Fruit fly (Drosophila melanogaster) whole organism, embryonic: ENCODE data around the gene CG15643.

Experiments used
- CG11456 ChIP-seq: fragments of 200-800 bp; sonication (Bioruptor generic); IDR thresholded peaks from 3 replicates; pipeline ENCODE4 v1.3.6; 2022; ENCODE audit warnings: missing biosample characterization, missing genetic modification characterization
- CG12104 ChIP-seq: fragments of 200-800 bp; sonication (Bioruptor generic); optimal IDR thresholded peaks from 3 replicates; lab custom pipeline; 2016; ENCODE audit warnings: missing biosample characterization, missing genetic modification characterization
- CG14860 ChIP-seq: fragments of 200-800 bp; sonication (Bioruptor generic); IDR thresholded peaks from 3 replicates; pipeline ENCODE4 v1.3.6; 2022; ENCODE audit warnings: missing biosample characterization, missing genetic modification characterization; ENCODE audit not compliant: partially characterized antibody
- CG15601 ChIP-seq: fragments of 200-800 bp; sonication (Bioruptor generic); optimal IDR thresholded peaks from 3 replicates; lab custom pipeline; 2019; ENCODE audit warnings: missing biosample characterization, mild to moderate bottlenecking, missing genetic modification characterization, moderate library complexity
- CG16813 ChIP-seq: fragments of 200-800 bp; sonication (Bioruptor generic); IDR thresholded peaks from 3 replicates; pipeline ENCODE4 v1.3.6; 2022; ENCODE audit warnings: missing biosample characterization, missing genetic modification characterization; ENCODE audit not compliant: partially characterized antibody
- CG17359 ChIP-seq: fragments of 200-800 bp; sonication (Bioruptor generic); optimal IDR thresholded peaks from 3 replicates; lab custom pipeline; 2018; ENCODE audit warnings: missing biosample characterization, mild to moderate bottlenecking, missing genetic modification characterization, moderate library complexity
- CG18476 ChIP-seq: fragments of 200-800 bp; sonication (Bioruptor generic); optimal IDR thresholded peaks from 2 replicates; lab custom pipeline; 2016; ENCODE audit warnings: missing biosample characterization, mild to moderate bottlenecking, missing genetic modification characterization
- CG2116 ChIP-seq: fragments of 200-800 bp; sonication (Bioruptor generic); optimal IDR thresholded peaks from 3 replicates; lab custom pipeline; 2018; ENCODE audit warnings: missing biosample characterization, mild to moderate bottlenecking, missing genetic modification characterization
- CG2120 ChIP-seq: fragments of 200-800 bp; sonication (Bioruptor generic); optimal IDR thresholded peaks from 3 replicates; lab custom pipeline; 2016; ENCODE audit warnings: missing biosample characterization, missing genetic modification characterization
- CG2202 ChIP-seq: fragments of 200-800 bp; sonication (Bioruptor generic); optimal IDR thresholded peaks from 2 replicates; lab custom pipeline; 2018; ENCODE audit warnings: missing biosample characterization, mild to moderate bottlenecking, missing genetic modification characterization
- CG30020 ChIP-seq: fragments of 200-800 bp; optimal IDR thresholded peaks from 2 replicates; lab custom pipeline; 2019; ENCODE audit warnings: missing biosample characterization, mild to moderate bottlenecking, missing genetic modification characterization, moderate library complexity
- CG34376 ChIP-seq: fragments of 200-800 bp; sonication (Bioruptor generic); optimal IDR thresholded peaks from 2 replicates; lab custom pipeline; 2018; ENCODE audit warnings: missing biosample characterization, mild to moderate bottlenecking, missing genetic modification characterization
- CG3847 ChIP-seq: fragments of 200-800 bp; sonication (Bioruptor generic); IDR thresholded peaks from 2 replicates; pipeline ENCODE4 v1.3.6; 2022; ENCODE audit warnings: missing biosample characterization, missing genetic modification characterization
- CG4617 ChIP-seq: fragments of 200-800 bp; sonication (Bioruptor generic); optimal IDR thresholded peaks from 3 replicates; lab custom pipeline; 2016; ENCODE audit warnings: missing biosample characterization, missing genetic modification characterization, borderline replicate concordance
- CG4730 ChIP-seq: fragments of 200-800 bp; sonication (Bioruptor generic); IDR thresholded peaks from 2 replicates; pipeline ENCODE4 v1.3.6; 2022; ENCODE audit warnings: missing biosample characterization, missing genetic modification characterization
- CG6683 ChIP-seq: fragments of 200-800 bp; sonication (Bioruptor generic); optimal IDR thresholded peaks from 2 replicates; lab custom pipeline; 2017; ENCODE audit warnings: missing biosample characterization, mild to moderate bottlenecking, missing genetic modification characterization, missing genetic modification reagents
- CG7372 ChIP-seq: fragments of 200-800 bp; sonication (Bioruptor generic); IDR thresholded peaks from 2 replicates; pipeline ENCODE4 v1.3.6; 2022; ENCODE audit warnings: missing biosample characterization, missing genetic modification characterization
- CG8388 ChIP-seq: fragments of 200-800 bp; sonication (Bioruptor generic); optimal IDR thresholded peaks from 2 replicates; lab custom pipeline; 2019; ENCODE audit warnings: missing biosample characterization, mild to moderate bottlenecking, missing genetic modification characterization, moderate library complexity
- Dll ChIP-seq: fragments of 200-800 bp; sonication (Bioruptor generic); IDR thresholded peaks from 4 replicates; pipeline ENCODE4 v1.3.6; 2022; ENCODE audit warnings: missing biosample characterization, missing genetic modification characterization; ENCODE audit not compliant: partially characterized antibody
- Doc3 ChIP-seq: fragments of 200-800 bp; sonication (Bioruptor generic); IDR thresholded peaks from 3 replicates; pipeline ENCODE4 v1.3.6; 2022; ENCODE audit warnings: missing biosample characterization, missing genetic modification characterization; ENCODE audit not compliant: partially characterized antibody
- Dref ChIP-seq: fragments of 200-800 bp; sonication (Bioruptor generic); IDR thresholded peaks from 2 replicates; pipeline ENCODE4 v1.3.6; 2022; ENCODE audit warnings: missing biosample characterization, missing genetic modification characterization
- Drgx ChIP-seq: fragments of 200-800 bp; sonication (Bioruptor generic); IDR thresholded peaks from 2 replicates; pipeline ENCODE4 v1.3.6; 2022; ENCODE audit warnings: missing biosample characterization, missing genetic modification characterization
- E2f2 ChIP-seq: fragments of 200-800 bp; sonication (Bioruptor generic); IDR thresholded peaks from 2 replicates; pipeline ENCODE4 v1.3.6; 2022; ENCODE audit warnings: missing biosample characterization, missing genetic modification characterization
- ERR ChIP-seq: fragments of 200-800 bp; sonication (Bioruptor generic); optimal IDR thresholded peaks from 2 replicates; lab custom pipeline; 2016; ENCODE audit warnings: missing biosample characterization, missing genetic modification characterization
- Gsc ChIP-seq: fragments of 200-800 bp; sonication (Bioruptor generic); IDR thresholded peaks from 2 replicates; pipeline ENCODE4 v1.3.6; 2022; ENCODE audit warnings: missing biosample characterization, missing genetic modification characterization
- HLH4C ChIP-seq: fragments of 200-800 bp; sonication (Bioruptor generic); IDR thresholded peaks from 3 replicates; pipeline ENCODE4 v1.3.6; 2022; ENCODE audit warnings: missing biosample characterization, missing genetic modification characterization; ENCODE audit not compliant: partially characterized antibody
- Max ChIP-seq: fragments of 200-800 bp; sonication (Bioruptor generic); optimal IDR thresholded peaks from 2 replicates; lab custom pipeline; 2016; ENCODE audit warnings: missing biosample characterization, mild to moderate bottlenecking, missing genetic modification characterization
- NC2β ChIP-seq: fragments of 200-800 bp; sonication (Bioruptor generic); optimal IDR thresholded peaks from 2 replicates; lab custom pipeline; 2016; ENCODE audit warnings: missing biosample characterization, missing genetic modification characterization
- Opbp ChIP-seq: fragments of 200-800 bp; sonication (Bioruptor generic); IDR thresholded peaks from 3 replicates; pipeline ENCODE4 v1.3.6; 2022; ENCODE audit warnings: missing biosample characterization, missing genetic modification characterization; ENCODE audit not compliant: partially characterized antibody
- Poxn ChIP-seq: fragments of 200-800 bp; sonication (Bioruptor generic); IDR thresholded peaks from 2 replicates; pipeline ENCODE4 v1.3.6; 2022; ENCODE audit warnings: missing biosample characterization, missing genetic modification characterization
- Scr ChIP-seq: fragments of 200-800 bp; sonication (Bioruptor generic); IDR thresholded peaks from 2 replicates; pipeline ENCODE4 v1.3.6; 2022; ENCODE audit warnings: missing biosample characterization, missing genetic modification characterization; ENCODE audit not compliant: partially characterized antibody
- Side ChIP-seq: fragments of 200-800 bp; sonication (Bioruptor generic); optimal IDR thresholded peaks from 2 replicates; lab custom pipeline; 2016; ENCODE audit warnings: missing biosample characterization, missing genetic modification characterization
- Tbp ChIP-seq: fragments of >200 bp; optimal IDR thresholded peaks from 2 replicates; lab custom pipeline; 2018; ENCODE audit warnings: missing biosample characterization, missing genetic modification characterization
- YL-1 ChIP-seq: fragments of 200-800 bp; sonication (Bioruptor generic); optimal IDR thresholded peaks from 3 replicates; lab custom pipeline; 2017; ENCODE audit warnings: missing biosample characterization, mild to moderate bottlenecking, missing genetic modification characterization
- ac ChIP-seq: fragments of 200-800 bp; sonication (Bioruptor generic); optimal IDR thresholded peaks from 3 replicates; lab custom pipeline; 2017; ENCODE audit warnings: missing biosample characterization, mild to moderate bottlenecking, missing genetic modification characterization
- bigmax ChIP-seq: fragments of 200-800 bp; sonication (Bioruptor generic); optimal IDR thresholded peaks from 2 replicates; lab custom pipeline; 2018; ENCODE audit warnings: missing biosample characterization, mild to moderate bottlenecking, missing genetic modification characterization
- ci ChIP-seq: fragments of 200-800 bp; sonication (Bioruptor generic); IDR thresholded peaks from 3 replicates; pipeline ENCODE4 v1.3.6; 2022; ENCODE audit warnings: missing biosample characterization, missing genetic modification characterization
- dpn ChIP-seq, 2 experiments: fragments of 200-800 bp; sonication (Bioruptor generic); optimal IDR thresholded peaks; 3 replicates each; lab custom pipeline; 2016; ENCODE audit warnings: missing biosample characterization in 2 of 2, missing genetic modification characterization in 2 of 2
- ewg ChIP-seq: fragments of 200-800 bp; sonication (Bioruptor generic); optimal IDR thresholded peaks from 3 replicates; lab custom pipeline; 2017; ENCODE audit warnings: mild to moderate bottlenecking, missing biosample characterization, missing genetic modification reagents, missing genetic modification characterization
- hbn ChIP-seq: fragments of 200-800 bp; sonication (Bioruptor generic); IDR thresholded peaks from 2 replicates; pipeline ENCODE4 v1.3.6; 2022; ENCODE audit warnings: missing biosample characterization, missing genetic modification characterization; ENCODE audit not compliant: partially characterized antibody
- insv ChIP-seq, 2 experiments: fragments of 200-800 bp; sonication (Bioruptor generic); optimal IDR thresholded peaks; 3 replicates each; lab custom pipeline; 2016 to 2018; ENCODE audit warnings: missing biosample characterization in 2 of 2, missing genetic modification characterization in 2 of 2
- inv ChIP-seq: fragments of 200-800 bp; sonication (Bioruptor generic); IDR thresholded peaks from 2 replicates; pipeline ENCODE4 v1.3.6; 2022; ENCODE audit warnings: missing biosample characterization, missing genetic modification characterization; ENCODE audit not compliant: partially characterized antibody
- knrl ChIP-seq: fragments of 200-800 bp; sonication (Bioruptor generic); IDR thresholded peaks from 3 replicates; pipeline ENCODE4 v1.3.6; 2022; ENCODE audit warnings: missing biosample characterization, missing genetic modification characterization; ENCODE audit not compliant: partially characterized antibody
- luna ChIP-seq: fragments of 200-800 bp; sonication (Bioruptor generic); optimal IDR thresholded peaks from 2 replicates; lab custom pipeline; 2016; ENCODE audit warnings: missing biosample characterization, missing genetic modification characterization
- oc ChIP-seq: fragments of 200-800 bp; sonication (Bioruptor generic); optimal IDR thresholded peaks from 2 replicates; lab custom pipeline; 2018; ENCODE audit warnings: missing biosample characterization, mild to moderate bottlenecking, missing genetic modification characterization, moderate library complexity
- row ChIP-seq: fragments of 200-800 bp; sonication (Bioruptor generic); IDR thresholded peaks from 3 replicates; pipeline ENCODE4 v1.3.6; 2022; ENCODE audit warnings: missing biosample characterization, missing genetic modification characterization
- sisA ChIP-seq: fragments of 200-800 bp; sonication (Bioruptor generic); IDR thresholded peaks from 2 replicates; pipeline ENCODE4 v1.3.6; 2022; ENCODE audit warnings: missing biosample characterization, missing genetic modification characterization
- slbo ChIP-seq: fragments of 200-800 bp; sonication (Bioruptor generic); IDR thresholded peaks from 2 replicates; pipeline ENCODE4 v1.3.6; 2022; ENCODE audit warnings: missing biosample characterization, missing genetic modification characterization
- vnd ChIP-seq: fragments of 200-800 bp; sonication (Bioruptor generic); IDR thresholded peaks from 3 replicates; pipeline ENCODE4 v1.3.6; 2022; ENCODE audit warnings: missing biosample characterization, missing genetic modification characterization; ENCODE audit not compliant: partially characterized antibody

Gene CG15643

dm6 chrX:15578043-15578442, 6.1 kb upstream of the CG15643 start, which contains the start of the genes cerv and CG7872 (continued):
- TF ChIP-seq CG3847 (GFP tag; lab: Robert Waterston, UW), result peak; percentile 29; the same call in 1 of the 2 replicates
- TF ChIP-seq bigmax (GFP tag; lab: Kevin White, UChicago), result no peak
- peak; percentile 66 for TF ChIP-seq Scr
- TF ChIP-seq ERR (GFP tag; lab: Kevin White, UChicago), result no peak
- peak; percentile 48; the same call in 1 of the 3 replicates for TF ChIP-seq Doc3 (GFP tag; lab: Robert Waterston, UW)
- peak; percentile 38 for TF ChIP-seq ewg
- no peak for TF ChIP-seq ac (GFP tag; lab: Kevin White, UChicago)
- TF ChIP-seq row, result peak; percentile 25; the same call in 1 of the 3 replicates
- no peak for TF ChIP-seq CG4730 (GFP tag; lab: Robert Waterston, UW)
- peak; percentile 50 for TF ChIP-seq inv
- TF ChIP-seq CG16813 (GFP tag; lab: Robert Waterston, UW), result peak; percentile 73
- TF ChIP-seq Max (GFP tag; lab: Kevin White, UChicago), result peak; percentile 2
- TF ChIP-seq CG18476 (GFP tag; lab: Kevin White, UChicago), result no peak
- TF ChIP-seq Tbp (GFP tag; lab: Kevin White, UChicago), result no peak
- TF ChIP-seq CG11456 (GFP tag; lab: Robert Waterston, UW), result 0 out of 3 replicates have a peak, but pooled peaks have one; percentile 51
- TF ChIP-seq dpn (GFP tag; optimal IDR thresholded peaks at IDR 0.05; lab: Kevin White, UChicago), result peak in 1 of 2 experiments; percentile 17
- TF ChIP-seq E2f2 (GFP tag; lab: Robert Waterston, UW), result peak; percentile 62
- TF ChIP-seq HLH4C (GFP tag; lab: Robert Waterston, UW), result peak; percentile 80
- TF ChIP-seq luna (GFP tag; lab: Kevin White, UChicago), result no peak
- no peak for TF ChIP-seq Drgx (GFP tag; lab: Robert Waterston, UW)
- no peak for TF ChIP-seq CG2120 (GFP tag; lab: Kevin White, UChicago)
- TF ChIP-seq NC2β (GFP tag; lab: Kevin White, UChicago), result peak; percentile 12
- peak; percentile 68 for TF ChIP-seq hbn (GFP tag; lab: Robert Waterston, UW)
- no peak for TF ChIP-seq Gsc (GFP tag; lab: Robert Waterston, UW)
- no peak for TF ChIP-seq CG8388 (GFP tag; lab: Kevin White, UChicago)
- TF ChIP-seq CG7372 (GFP tag; lab: Robert Waterston, UW), result no peak
- peak; percentile 35; the same call in 1 of the 2 replicates for TF ChIP-seq slbo
- TF ChIP-seq knrl (GFP tag; lab: Robert Waterston, UW), result peak; percentile 61
- TF ChIP-seq CG6683 (GFP tag; lab: Kevin White, UChicago), result no peak
- TF ChIP-seq Opbp (GFP tag; lab: Robert Waterston, UW), result peak; percentile 79
- TF ChIP-seq CG15601 (tag; lab: Kevin White, UChicago), result peak; percentile 9
- peak; percentile 67 for TF ChIP-seq CG14860 (GFP tag; lab: Robert Waterston, UW)
- no peak for TF ChIP-seq Poxn (GFP tag; lab: Robert Waterston, UW)
- TF ChIP-seq YL-1 (GFP tag; lab: Kevin White, UChicago), result peak; percentile 17
- TF ChIP-seq sisA (GFP tag; lab: Robert Waterston, UW), result no peak
- peak; percentile 59 for TF ChIP-seq CG2116 (GFP tag; lab: Kevin White, UChicago)
- peak; percentile 82 for TF ChIP-seq Dref (GFP tag; lab: Robert Waterston, UW)
- TF ChIP-seq ci, result 0 out of 3 replicates have a peak, but pooled peaks have one; percentile 12
- no peak for TF ChIP-seq CG12104
- TF ChIP-seq insv (GFP tag; optimal IDR thresholded peaks at IDR 0.05; lab: Kevin White, UChicago), result no peak
- TF ChIP-seq CG4617 (GFP tag; lab: Kevin White, UChicago), result peak; percentile 20
- TF ChIP-seq Dll (GFP tag; lab: Robert Waterston, UW), result peak; percentile 71; the same call in 3 of the 4 replicates
- no peak for TF ChIP-seq CG17359 (tag; lab: Kevin White, UChicago)
- TF ChIP-seq CG34376, result peak; percentile 2
- no peak for TF ChIP-seq CG2202 (tag; lab: Kevin White, UChicago)
- no peak for TF ChIP-seq oc (tag; lab: Kevin White, UChicago)
- peak; percentile 2 for TF ChIP-seq Side (GFP tag; lab: Kevin White, UChicago)
- peak; percentile 19 for TF ChIP-seq CG30020 (tag; lab: Kevin White, UChicago)
- peak; percentile 50; the same call in 1 of the 3 replicates for TF ChIP-seq vnd (GFP tag; lab: Robert Waterston, UW)
